Worm (Caenorhabditis elegans): Measurements from ENCODE around the gene such-1.

Gene such-1

DNA sequence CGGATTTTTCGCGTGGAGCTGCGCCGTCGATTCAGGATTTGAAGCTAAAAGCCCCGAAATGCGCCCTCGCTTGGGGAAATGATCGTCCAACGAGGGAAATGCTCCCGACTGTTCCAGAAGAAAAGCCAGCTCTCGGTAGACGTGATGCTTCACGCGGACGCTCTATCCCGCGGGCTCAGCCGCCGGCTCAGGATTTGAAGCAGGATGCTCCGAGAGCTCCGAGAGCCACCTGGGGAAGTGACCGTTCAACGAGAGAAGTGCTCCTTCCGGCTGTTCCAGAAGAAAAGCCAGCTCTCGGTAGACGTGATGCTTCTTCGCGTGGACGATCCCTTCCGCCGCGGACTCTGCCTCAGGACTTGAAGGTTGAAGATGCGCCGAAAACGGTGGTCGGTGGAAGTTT is 12.7 kb downstream of the such-1 start:
- TF ChIP-seq unc-39 (tag; optimal IDR thresholded peaks at IDR 0.05): no peak
- TF ChIP-seq lin-39 (tag; optimal IDR thresholded peaks at IDR 0.05): no peak
- TF ChIP-seq ZK546.5 (tag; optimal IDR thresholded peaks at IDR 0.05): no peak
- TF ChIP-seq ceh-28 (tag; optimal IDR thresholded peaks at IDR 0.05): no peak
- no peak for TF ChIP-seq ceh-16 (tag; optimal IDR thresholded peaks at IDR 0.05)
- TF ChIP-seq eor-1 (tag; optimal IDR thresholded peaks at IDR 0.05): no peak

DNA sequence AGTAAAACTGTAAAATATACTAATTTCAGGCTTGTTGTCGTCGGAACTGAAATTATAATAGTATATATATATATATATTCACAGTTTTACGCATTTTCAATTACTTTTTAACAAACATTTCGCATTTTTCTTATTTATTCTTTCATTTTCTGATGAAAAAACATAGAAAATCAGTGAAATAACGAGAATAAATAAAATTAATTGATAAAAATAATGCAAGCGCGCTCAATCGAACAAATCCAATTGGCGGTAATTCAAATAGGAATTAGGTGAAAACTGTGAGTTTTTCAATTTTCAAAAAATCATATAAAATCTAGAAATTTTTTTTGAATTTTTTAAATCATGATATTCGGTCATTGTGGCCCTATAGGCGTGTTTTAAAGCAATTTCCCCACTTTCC is 13.4 kb downstream of the such-1 start:
- TF ChIP-seq sea-2 (GFP tag; optimal IDR thresholded peaks at IDR 0.05): no peak
- TF ChIP-seq ama-1 (optimal IDR thresholded peaks at IDR 0.05): no peak
- TF ChIP-seq ceh-82 (tag; optimal IDR thresholded peaks at IDR 0.05): no peak
- TF ChIP-seq ceh-28 (tag; optimal IDR thresholded peaks at IDR 0.05): no peak
- no peak for TF ChIP-seq zag-1 (tag; optimal IDR thresholded peaks at IDR 0.05)
- no peak for TF ChIP-seq nhr-43 (tag; optimal IDR thresholded peaks at IDR 0.05; ENCODE audit: poor library complexity, severe bottlenecking)
- TF ChIP-seq lsy-12 (tag; optimal IDR thresholded peaks at IDR 0.05): no peak
- no peak for TF ChIP-seq nfya-1 (tag; optimal IDR thresholded peaks at IDR 0.05; ENCODE audit: insufficient read depth)
- no peak for TF ChIP-seq fkh-10 (GFP tag; optimal IDR thresholded peaks at IDR 0.05)
- no peak for TF ChIP-seq unc-39 (tag; optimal IDR thresholded peaks at IDR 0.05)
- TF ChIP-seq nhr-11 (tag; optimal IDR thresholded peaks at IDR 0.05): no peak

DNA sequence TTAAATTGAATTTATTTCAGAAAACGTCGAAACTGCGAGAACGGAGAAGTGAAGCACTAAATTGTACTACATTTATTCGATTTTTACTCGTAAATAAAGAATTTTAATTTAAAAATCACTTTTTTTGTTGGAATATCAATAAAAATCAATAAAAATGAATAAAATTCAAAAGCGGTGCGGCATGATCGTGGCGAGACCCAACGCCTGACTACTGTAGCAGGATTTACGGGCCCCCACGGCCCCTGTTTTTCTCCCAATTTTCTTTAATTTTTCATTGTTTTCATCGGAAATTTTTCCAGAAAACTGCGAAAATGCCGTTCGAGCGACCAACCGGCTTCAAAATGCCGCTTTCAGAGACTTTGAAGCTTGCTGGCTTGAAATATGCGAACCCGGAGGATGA is 14.7 kb downstream of the such-1 start, which contains the start of gene Y66D12A.19:
Gene Y66D12A.19, plus strand, starts transcription at position 266 of the 400 bp plus-strand sequence.
- no peak for TF ChIP-seq nhr-77 (tag; optimal IDR thresholded peaks at IDR 0.05)
- TF ChIP-seq daf-12 (tag; optimal IDR thresholded peaks at IDR 0.05): no peak
- no peak for TF ChIP-seq pha-4 (tag; optimal IDR thresholded peaks at IDR 0.05)
- TF ChIP-seq nhr-12 (tag; optimal IDR thresholded peaks at IDR 0.05): no peak
- TF ChIP-seq egl-27 (tag; optimal IDR thresholded peaks at IDR 0.05): no peak
- no peak for TF ChIP-seq pqm-1 (tag; optimal IDR thresholded peaks at IDR 0.05)
- TF ChIP-seq nhr-237 (tag; optimal IDR thresholded peaks at IDR 0.05): no peak
- TF ChIP-seq ama-1 (optimal IDR thresholded peaks at IDR 0.05): no peak
- TF ChIP-seq jun-1 (tag; optimal IDR thresholded peaks at IDR 0.05): no peak
- TF ChIP-seq R02D3.7 (tag; optimal IDR thresholded peaks at IDR 0.05): no peak
- TF ChIP-seq hmg-11 (tag; optimal IDR thresholded peaks at IDR 0.05): no peak
- TF ChIP-seq nhr-25 (tag; optimal IDR thresholded peaks at IDR 0.05): no peak
- TF ChIP-seq nhr-67 (tag; optimal IDR thresholded peaks at IDR 0.05): no peak
- no peak for TF ChIP-seq ceh-16 (tag; optimal IDR thresholded peaks at IDR 0.05)
- no peak for TF ChIP-seq snpc-4 (tag; optimal IDR thresholded peaks at IDR 0.05)
- no peak for TF ChIP-seq ztf-4 (tag; optimal IDR thresholded peaks at IDR 0.05)
- TF ChIP-seq tbx-2 (tag; optimal IDR thresholded peaks at IDR 0.05): no peak
- TF ChIP-seq nhr-76 (tag; optimal IDR thresholded peaks at IDR 0.05): no peak
- no peak for TF ChIP-seq unc-39 (tag; optimal IDR thresholded peaks at IDR 0.05)

DNA sequence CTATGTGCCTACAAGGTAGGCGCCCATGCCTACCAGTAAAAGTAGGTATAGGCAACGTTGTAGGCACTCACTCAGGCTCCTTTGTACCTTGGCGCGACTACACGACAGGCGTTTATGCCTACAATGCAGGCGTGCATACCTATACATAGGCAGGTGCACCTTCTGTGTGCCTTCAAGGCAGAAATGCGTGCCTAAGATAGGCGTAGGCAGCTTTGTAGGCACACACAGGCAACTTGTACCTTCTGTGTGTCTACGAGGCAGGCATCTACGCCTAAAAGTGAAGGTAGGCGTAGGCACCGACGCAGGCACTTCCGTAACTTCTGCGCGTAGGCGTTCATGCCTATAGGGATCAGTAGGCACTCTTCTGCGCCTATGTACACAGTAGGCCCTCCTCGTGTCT is 17.9 kb downstream of the such-1 start:
- TF ChIP-seq nhr-77 (tag; optimal IDR thresholded peaks at IDR 0.05) (no peak), unc-39 (tag; optimal IDR thresholded peaks at IDR 0.05) (no peak), nhr-76 (tag; optimal IDR thresholded peaks at IDR 0.05) (no peak), elt-3 (tag; optimal IDR thresholded peaks at IDR 0.05) (no peak), nhr-11 (tag; optimal IDR thresholded peaks at IDR 0.05) (no peak), jun-1 (tag; optimal IDR thresholded peaks at IDR 0.05) (no peak), ceh-16 (tag; optimal IDR thresholded peaks at IDR 0.05) (no peak), ama-1 (optimal IDR thresholded peaks at IDR 0.05) (no peak), nhr-28 (tag; optimal IDR thresholded peaks at IDR 0.05) (no peak), nhr-67 (tag; optimal IDR thresholded peaks at IDR 0.05) (no peak), fkh-2 (tag; optimal IDR thresholded peaks at IDR 0.05) (no peak), pha-4 (tag; optimal IDR thresholded peaks at IDR 0.05) (no peak), nhr-43 (tag; optimal IDR thresholded peaks at IDR 0.05; ENCODE audit: poor library complexity, severe bottlenecking) (no peak), ztf-4 (tag; optimal IDR thresholded peaks at IDR 0.05) (no peak), ceh-9 (tag; optimal IDR thresholded peaks at IDR 0.05) (no peak), egl-5 (tag; optimal IDR thresholded peaks at IDR 0.05) (no peak), tbx-2 (tag; optimal IDR thresholded peaks at IDR 0.05) (no peak), lin-39 (tag; optimal IDR thresholded peaks at IDR 0.05) (no peak)

- peak; percentile 45 for TF ChIP-seq pha-4 (tag; optimal IDR thresholded peaks at IDR 0.05)
- TF ChIP-seq ZK546.5 (tag; optimal IDR thresholded peaks at IDR 0.05): no peak
- TF ChIP-seq lin-15B (tag; optimal IDR thresholded peaks at IDR 0.05): peak; percentile 59
- TF ChIP-seq nfya-1 (tag; optimal IDR thresholded peaks at IDR 0.05; ENCODE audit: insufficient read depth): peak; percentile 54
These were observed 18.3 kb downstream of the such-1 start, which contains the start of the genes Y66D12A.21 and spe-6 for ce11 chrIII:11505213-11505612. Gene Y66D12A.21 (minus strand): TSS chrIII:11505302. Gene spe-6 (plus strand): TSS chrIII:11505488.

All from whole organism, L3 larva.